Worm (Caenorhabditis elegans) whole organism, mixed stage, embryonic: ENCODE results near the gene C08E3.14.
"Not testable (repeated sequence)": the region's sequence is repeated elsewhere in the genome, so short reads cannot be mapped to it uniquely, and the experiment has no call there.

ENCODE experiments used
- M03D4.4 ChIP-seq: sonication (generic microtip); optimal IDR thresholded peaks from 2 replicates; lab custom pipeline; 2017; ENCODE audit warnings: mild to moderate bottlenecking, missing genetic modification characterization, missing compliant biosample characterization
- bed-3 ChIP-seq: fragments of 200-800 bp; sonication (Bioruptor generic); optimal IDR thresholded peaks from 3 replicates; lab custom pipeline; 2018; ENCODE audit warnings: mild to moderate bottlenecking, missing genetic modification characterization, moderate library complexity, missing compliant biosample characterization
- blmp-1 ChIP-seq: fragments of 150-350 bp; optimal IDR thresholded peaks from 2 replicates; lab custom pipeline; 2014; ENCODE audit warnings: missing biosample characterization, missing genetic modification characterization
- ceh-39 ChIP-seq: fragments of 150-350 bp; optimal IDR thresholded peaks from 2 replicates; lab custom pipeline; 2014; ENCODE audit warnings: missing biosample characterization, missing genetic modification characterization
- ceh-43 ChIP-seq: fragments of 200-800 bp; sonication (Bioruptor generic); optimal IDR thresholded peaks from 2 replicates; lab custom pipeline; 2018; ENCODE audit warnings: mild to moderate bottlenecking, missing genetic modification characterization, moderate library complexity, missing compliant biosample characterization
- ceh-83 ChIP-seq: fragments of 200-800 bp; sonication (Bioruptor generic); optimal IDR thresholded peaks from 2 replicates; lab custom pipeline; 2018; ENCODE audit warnings: mild to moderate bottlenecking, missing genetic modification characterization, missing compliant biosample characterization
- cnd-1 ChIP-seq: fragments of 200-800 bp; sonication (Bioruptor generic); optimal IDR thresholded peaks from 2 replicates; lab custom pipeline; 2018; ENCODE audit warnings: mild to moderate bottlenecking, missing genetic modification characterization, missing compliant biosample characterization
- elt-1 ChIP-seq: sonication (generic microtip); optimal IDR thresholded peaks from 2 replicates; lab custom pipeline; 2017; ENCODE audit warnings: missing genetic modification characterization, mild to moderate bottlenecking, missing compliant biosample characterization, antibody characterized with exemption, moderate library complexity, borderline replicate concordance; ENCODE audit not compliant: insufficient read depth
- elt-3 ChIP-seq: fragments of 150-350 bp; optimal IDR thresholded peaks from 2 replicates; lab custom pipeline; 2014; ENCODE audit warnings: missing biosample characterization, missing genetic modification characterization
- ham-2 ChIP-seq: fragments of 200-800 bp; sonication (Bioruptor generic); optimal IDR thresholded peaks from 2 replicates; lab custom pipeline; 2018; ENCODE audit warnings: mild to moderate bottlenecking, missing genetic modification characterization, missing compliant biosample characterization
- hlh-1 ChIP-seq: fragments of 150-350 bp; optimal IDR thresholded peaks from 2 replicates; lab custom pipeline; 2014; ENCODE audit warnings: missing biosample characterization, missing genetic modification reagents, missing genetic modification characterization
- lin-32 ChIP-seq: fragments of 200-800 bp; sonication (Bioruptor generic); optimal IDR thresholded peaks from 2 replicates; lab custom pipeline; 2018; ENCODE audit warnings: mild to moderate bottlenecking, missing genetic modification characterization, missing compliant biosample characterization
- lsy-2 ChIP-seq: fragments of 150-350 bp; optimal IDR thresholded peaks from 2 replicates; lab custom pipeline; 2014; ENCODE audit warnings: missing biosample characterization, missing genetic modification characterization
- mab-5 ChIP-seq: fragments of 150-350 bp; optimal IDR thresholded peaks from 2 replicates; lab custom pipeline; 2014; ENCODE audit warnings: missing biosample characterization, missing genetic modification characterization
- mep-1 ChIP-seq: fragments of 150-350 bp; optimal IDR thresholded peaks from 2 replicates; lab custom pipeline; 2017; ENCODE audit warnings: missing biosample characterization, missing genetic modification reagents, missing genetic modification characterization, inconsistent platforms
- mls-2 ChIP-seq: sonication (generic microtip); optimal IDR thresholded peaks from 2 replicates; lab custom pipeline; 2016; ENCODE audit warnings: mild to moderate bottlenecking, missing genetic modification characterization, moderate library complexity, missing compliant biosample characterization
- nhr-12 ChIP-seq: fragments of 150-350 bp; optimal IDR thresholded peaks from 2 replicates; lab custom pipeline; 2014; ENCODE audit warnings: missing biosample characterization, missing genetic modification characterization
- nhr-2 ChIP-seq: fragments of 150-350 bp; optimal IDR thresholded peaks from 2 replicates; lab custom pipeline; 2014; ENCODE audit warnings: missing biosample characterization, missing genetic modification characterization
- nhr-237 ChIP-seq: fragments of 150-350 bp; optimal IDR thresholded peaks from 2 replicates; lab custom pipeline; 2014; ENCODE audit warnings: missing biosample characterization, missing genetic modification characterization
- nhr-28 ChIP-seq: fragments of 150-350 bp; optimal IDR thresholded peaks from 2 replicates; lab custom pipeline; 2014; ENCODE audit warnings: missing biosample characterization, missing genetic modification characterization
- nhr-76 ChIP-seq: sonication (generic microtip); optimal IDR thresholded peaks from 2 replicates; lab custom pipeline; 2017; ENCODE audit warnings: missing biosample characterization, missing genetic modification characterization
- pha-4 ChIP-seq: fragments of 150-350 bp; optimal IDR thresholded peaks from 2 replicates; lab custom pipeline; 2018; ENCODE audit warnings: missing biosample characterization, missing genetic modification reagents, missing genetic modification characterization
- sem-2 ChIP-seq: fragments of 200-800 bp; sonication (Bioruptor generic); optimal IDR thresholded peaks from 2 replicates; lab custom pipeline; 2018; ENCODE audit warnings: mild to moderate bottlenecking, missing genetic modification characterization, missing compliant biosample characterization
- snpc-4 ChIP-seq: fragments of 150-350 bp; optimal IDR thresholded peaks from 2 replicates; lab custom pipeline; 2014; ENCODE audit warnings: missing biosample characterization, missing genetic modification characterization
- sptf-1 ChIP-seq: sonication (generic microtip); optimal IDR thresholded peaks from 2 replicates; lab custom pipeline; 2017; ENCODE audit warnings: mild to moderate bottlenecking, missing genetic modification characterization, moderate library complexity, missing compliant biosample characterization
- tbx-8 ChIP-seq: fragments of 200-800 bp; sonication (Bioruptor generic); optimal IDR thresholded peaks from 2 replicates; lab custom pipeline; 2018; ENCODE audit warnings: mild to moderate bottlenecking, missing genetic modification characterization, moderate library complexity, missing compliant biosample characterization
- unc-39 ChIP-seq: fragments of 150-350 bp; optimal IDR thresholded peaks from 2 replicates; lab custom pipeline; 2014; ENCODE audit warnings: missing biosample characterization, missing genetic modification characterization
- zip-8 ChIP-seq: fragments of 150-350 bp; optimal IDR thresholded peaks from 2 replicates; lab custom pipeline; 2014; ENCODE audit warnings: missing biosample characterization, missing genetic modification characterization
- ztf-11 ChIP-seq: fragments of 150-350 bp; optimal IDR thresholded peaks from 2 replicates; lab custom pipeline; 2014; ENCODE audit warnings: missing biosample characterization, missing genetic modification characterization

The C08E3.14 gene

ce11 chrII:1660888-1661287 lies 35.1 kb downstream of the C08E3.14 start, which contains the start of gene ZC204.13:
ZC204.13 (minus strand) TSS chrII:1660988.
- not testable (repeated sequence) for TF ChIP-seq zip-8; unc-39 (tag; lab: Kevin White, UChicago); ceh-43 (GFP tag; lab: Kevin White, UChicago)

- no peak for TF ChIP-seq hlh-1 (tag; lab: Kevin White, UChicago)
- TF ChIP-seq ceh-43 (GFP tag; lab: Kevin White, UChicago) = no peak
- TF ChIP-seq ztf-11 = no peak
- TF ChIP-seq ham-2 (GFP tag; lab: Kevin White, UChicago) = no peak
- TF ChIP-seq nhr-12 (tag; lab: Kevin White, UChicago) = no peak
- TF ChIP-seq nhr-28 (tag; lab: Kevin White, UChicago) = no peak
- TF ChIP-seq mls-2 (tag; lab: Kevin White, UChicago) = no peak
- TF ChIP-seq snpc-4 (tag; lab: Kevin White, UChicago) = no peak
- no peak for TF ChIP-seq mep-1 (tag; lab: Kevin White, UChicago)
- TF ChIP-seq nhr-76 (tag; lab: Kevin White, UChicago) = no peak
- TF ChIP-seq bed-3 (GFP tag; lab: Kevin White, UChicago) = no peak
- no peak for TF ChIP-seq elt-3 (tag; lab: Kevin White, UChicago)
- TF ChIP-seq unc-39 (tag; lab: Kevin White, UChicago) = no peak
- TF ChIP-seq, all 35 proteins: peak for 0
Measured at ce11 chrII:1662881-1663280, 37.1 kb downstream of the C08E3.14 start, which contains the start of gene ZC204.14. ZC204.14 (minus strand) TSS chrII:1662949.

DNA sequence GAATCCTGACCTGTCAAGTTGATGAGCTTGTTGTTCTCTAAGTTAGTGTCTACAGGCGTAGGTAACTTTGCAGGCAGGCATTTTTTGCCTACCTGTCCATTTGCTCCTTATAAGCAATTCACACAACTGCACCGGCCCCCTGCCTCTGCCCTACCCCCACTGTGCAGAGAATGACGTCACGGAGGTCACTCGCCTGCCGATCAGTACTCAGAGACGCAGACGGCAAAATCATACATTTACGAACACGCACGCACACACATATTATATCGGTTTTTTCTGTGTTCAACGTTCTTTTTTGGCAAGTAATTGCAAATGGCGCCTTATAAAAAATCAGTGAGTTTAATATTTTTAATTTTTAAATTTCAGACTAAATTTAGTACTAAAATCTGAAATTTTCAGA lies 37.8 kb downstream of the C08E3.14 start, which contains the start of gene duxl-1:
Gene duxl-1, plus strand, starts transcription at position 184 of the 400 bp plus-strand sequence.
- TF ChIP-seq ceh-39 (peak; percentile 93), cnd-1 (tag; lab: Kevin White, UChicago) (peak; percentile 21), nhr-2 (no peak), bed-3 (GFP tag; lab: Kevin White, UChicago) (no peak), lin-32 (GFP tag; lab: Kevin White, UChicago) (no peak), snpc-4 (tag; lab: Kevin White, UChicago) (no peak), sem-2 (GFP tag; lab: Kevin White, UChicago) (no peak), nhr-237 (tag; lab: Kevin White, UChicago) (no peak), zip-8 (peak; percentile 8), nhr-76 (tag; lab: Kevin White, UChicago) (no peak), mep-1 (tag; lab: Kevin White, UChicago) (peak; percentile 10), pha-4 (peak; percentile 31), sptf-1 (tag; lab: Kevin White, UChicago) (no peak), elt-1 (no peak), mab-5 (tag; lab: Kevin White, UChicago) (no peak), ztf-11 (peak; percentile 45)

ce11 chrII:1666025-1666424 lies 40.3 kb downstream of the C08E3.14 start, which contains the start of gene srlf-29:
srlf-29 (plus strand) TSS chrII:1666325.
- TF ChIP-seq ztf-11 (no peak), hlh-1 (tag; lab: Kevin White, UChicago) (no peak), snpc-4 (tag; lab: Kevin White, UChicago) (no peak), lsy-2 (no peak), mab-5 (tag; lab: Kevin White, UChicago) (no peak), zip-8 (no peak), unc-39 (tag; lab: Kevin White, UChicago) (no peak), M03D4.4 (tag; lab: Kevin White, UChicago) (no peak), blmp-1 (no peak), nhr-76 (tag; lab: Kevin White, UChicago) (no peak), nhr-28 (tag; lab: Kevin White, UChicago) (no peak), ceh-83 (GFP tag; lab: Kevin White, UChicago) (no peak), tbx-8 (GFP tag; lab: Kevin White, UChicago) (no peak), ceh-43 (GFP tag; lab: Kevin White, UChicago) (no peak), elt-3 (tag; lab: Kevin White, UChicago) (no peak), bed-3 (GFP tag; lab: Kevin White, UChicago) (no peak), lin-32 (GFP tag; lab: Kevin White, UChicago) (no peak)

DNA sequence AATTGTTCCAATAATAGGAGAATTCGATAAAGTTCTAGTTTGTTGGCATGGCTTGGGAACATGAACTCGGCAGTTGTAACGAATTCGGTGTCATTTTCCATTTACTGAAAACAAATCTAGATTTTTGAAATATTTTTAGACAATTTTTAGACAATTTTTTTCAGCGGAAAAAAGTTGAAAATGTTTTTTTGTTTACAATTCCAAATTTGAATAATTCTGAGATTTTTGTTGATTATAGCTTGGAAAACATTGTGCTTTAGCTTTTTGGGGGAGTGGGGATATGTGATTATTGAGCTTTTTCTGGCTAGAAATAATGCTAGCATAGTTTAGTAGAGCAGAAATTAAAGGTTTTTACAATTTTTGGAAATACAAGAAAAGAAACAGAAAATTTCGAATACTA lies 43.1 kb downstream of the C08E3.14 start, which contains the start of gene srw-97:
Gene srw-97, minus strand, starts transcription at position 101 of the 400 bp plus-strand sequence.
- TF ChIP-seq nhr-237 (tag; lab: Kevin White, UChicago) (no peak), pha-4 (no peak), snpc-4 (tag; lab: Kevin White, UChicago) (no peak), ztf-11 (no peak)
